Worm (Caenorhabditis elegans): Measurements from ENCODE around the gene C15C8.5.

DNA sequence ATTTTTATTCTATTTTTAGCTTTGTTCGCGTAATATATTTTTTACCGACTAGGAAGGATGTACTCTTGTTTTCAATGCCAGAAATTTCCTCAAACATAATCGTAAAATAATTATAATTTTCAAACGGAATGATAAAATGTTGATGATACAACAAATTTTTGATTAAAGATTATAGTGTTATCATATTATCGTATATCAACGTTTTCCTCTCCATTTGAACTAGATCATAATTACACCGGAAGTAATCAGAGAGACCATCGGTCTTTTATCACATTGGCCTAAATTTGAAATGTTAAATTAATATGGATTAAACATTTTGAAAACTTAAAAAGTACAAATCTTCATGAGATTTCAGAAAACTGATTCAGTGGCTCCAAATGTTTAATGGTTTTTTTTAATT, 15.1 kb upstream of the C15C8.5 start:
- no peak for TF ChIP-seq mep-1 (tag; optimal IDR thresholded peaks at IDR 0.05)
- TF ChIP-seq nhr-12 (tag; optimal IDR thresholded peaks at IDR 0.05), result no peak
- no peak for TF ChIP-seq mls-2 (tag; optimal IDR thresholded peaks at IDR 0.05)
- no peak for TF ChIP-seq unc-62 (GFP tag; optimal IDR thresholded peaks at IDR 0.05)
- TF ChIP-seq unc-39 (tag; optimal IDR thresholded peaks at IDR 0.05), result no peak
- no peak for TF ChIP-seq elt-3 (tag; optimal IDR thresholded peaks at IDR 0.05)
- TF ChIP-seq elt-1 (tag; optimal IDR thresholded peaks at IDR 0.05; ENCODE audit: borderline replicate concordance, insufficient read depth), result no peak
